Worm (Caenorhabditis elegans) whole organism, L1 larva: ENCODE results near the gene K01D12.8.

Experiments
- C16A3.4 ChIP-seq: fragments of 150-350 bp; optimal IDR thresholded peaks from 2 replicates; lab custom pipeline; 2014; ENCODE audit warnings: missing biosample characterization, missing genetic modification characterization
- C34B4.2 ChIP-seq: sonication (generic microtip); optimal IDR thresholded peaks from 2 replicates; lab custom pipeline; 2017; ENCODE audit warnings: mild to moderate bottlenecking, missing genetic modification characterization, missing compliant biosample characterization
- Y116A8C.19 ChIP-seq: sonication (generic microtip); optimal IDR thresholded peaks from 2 replicates; lab custom pipeline; 2016; ENCODE audit warnings: missing compliant biosample characterization, missing genetic modification characterization, borderline replicate concordance
- alr-1 ChIP-seq: fragments of 200-800 bp; sonication (Bioruptor generic); optimal IDR thresholded peaks from 2 replicates; lab custom pipeline; 2018; ENCODE audit warnings: borderline replicate concordance, mild to moderate bottlenecking, missing genetic modification characterization, missing compliant biosample characterization
- ama-1 ChIP-seq: fragments of 150-350 bp; optimal IDR thresholded peaks from 2 replicates; lab custom pipeline; 2014
- ceh-63 ChIP-seq: fragments of 200-800 bp; sonication (Bioruptor generic); optimal IDR thresholded peaks from 2 replicates; lab custom pipeline; 2018; ENCODE audit warnings: mild to moderate bottlenecking, missing genetic modification characterization, missing compliant biosample characterization
- ceh-8 ChIP-seq: fragments of 200-800 bp; sonication (Bioruptor generic); optimal IDR thresholded peaks from 2 replicates; lab custom pipeline; 2018; ENCODE audit warnings: mild to moderate bottlenecking, missing genetic modification characterization, moderate library complexity, missing compliant biosample characterization
- ceh-82 ChIP-seq, 3 experiments: fragments of 150-350 bp in 1 of 3; sonication (generic microtip) in 2 of 3; optimal IDR thresholded peaks; 2 replicates each; lab custom pipeline; 2014 to 2017; ENCODE audit warnings: missing biosample characterization in 3 of 3, missing genetic modification characterization in 3 of 3
- ceh-88 ChIP-seq: fragments of 200-800 bp; sonication (Bioruptor generic); IDR thresholded peaks from 2 replicates; pipeline ENCODE4 v1.3.6; 2022; ENCODE audit warnings: missing genetic modification characterization, missing compliant biosample characterization
- dsc-1 ChIP-seq: sonication (generic microtip); optimal IDR thresholded peaks from 2 replicates; lab custom pipeline; 2016; ENCODE audit warnings: mild to moderate bottlenecking, missing genetic modification characterization, missing compliant biosample characterization
- efl-3 ChIP-seq: fragments of 200-800 bp; sonication (Bioruptor generic); optimal IDR thresholded peaks from 2 replicates; lab custom pipeline; 2018; ENCODE audit warnings: mild to moderate bottlenecking, missing genetic modification characterization, missing compliant biosample characterization
- egl-13 ChIP-seq: sonication (generic microtip); optimal IDR thresholded peaks from 2 replicates; lab custom pipeline; 2016; ENCODE audit warnings: missing genotype, missing genetic modification reagents, missing genetic modification characterization, missing compliant biosample characterization
- elt-2 ChIP-seq: sonication (generic microtip); optimal IDR thresholded peaks from 2 replicates; lab custom pipeline; 2016; ENCODE audit warnings: missing genetic modification characterization, mild to moderate bottlenecking, inconsistent platforms, missing compliant biosample characterization, missing genetic modification reagents
- elt-3 ChIP-seq, 6 experiments: fragments of 150-350 bp in 1 of 6; sonication (generic microtip); optimal IDR thresholded peaks; 2 replicates each; lab custom pipeline; 2017 to 2018; ENCODE audit warnings: missing biosample characterization in 6 of 6, missing genetic modification characterization in 6 of 6, inconsistent platforms in 1 of 6
- ets-5 ChIP-seq: fragments of 200-800 bp; sonication (Bioruptor generic); IDR thresholded peaks from 2 replicates; pipeline ENCODE4 v1.3.6; 2022; ENCODE audit warnings: missing genetic modification characterization, missing compliant biosample characterization
- hlh-4 ChIP-seq: sonication (generic microtip); optimal IDR thresholded peaks from 2 replicates; lab custom pipeline; 2016; ENCODE audit warnings: mild to moderate bottlenecking, missing genetic modification characterization, missing compliant biosample characterization
- isw-1 ChIP-seq: fragments of 200-800 bp; sonication (Bioruptor generic); IDR thresholded peaks from 2 replicates; pipeline ENCODE4 v1.3.6; 2022; ENCODE audit warnings: missing genetic modification characterization, missing compliant biosample characterization
- jun-1 ChIP-seq: fragments of 150-350 bp; optimal IDR thresholded peaks from 2 replicates; lab custom pipeline; 2014; ENCODE audit warnings: missing biosample characterization, missing genetic modification reagents, missing genetic modification characterization
- lin-13 ChIP-seq: fragments of 150-350 bp; optimal IDR thresholded peaks from 2 replicates; lab custom pipeline; 2014; ENCODE audit warnings: missing biosample characterization, missing genetic modification reagents, missing genetic modification characterization
- lin-15B ChIP-seq: fragments of 150-350 bp; sonication (generic microtip); optimal IDR thresholded peaks from 3 replicates; lab custom pipeline; 2014; ENCODE audit warnings: missing biosample characterization, missing genetic modification characterization
- lin-35 ChIP-seq, 2 experiments: fragments of 150-350 bp; optimal IDR thresholded peaks; 2 replicates each; lab custom pipeline; 2014; ENCODE audit warnings: missing biosample characterization in 2 of 2, missing genetic modification characterization in 2 of 2, missing genetic modification reagents in 2 of 2
- lsy-2 ChIP-seq, 2 experiments: fragments of 150-350 bp; optimal IDR thresholded peaks; 2 replicates each; lab custom pipeline; 2014; ENCODE audit warnings: missing biosample characterization in 2 of 2, missing genetic modification characterization in 2 of 2
- mef-2 ChIP-seq: fragments of 150-350 bp; optimal IDR thresholded peaks from 2 replicates; lab custom pipeline; 2014; ENCODE audit warnings: missing biosample characterization, missing genetic modification characterization
- mep-1 ChIP-seq: fragments of 150-350 bp; optimal IDR thresholded peaks from 2 replicates; lab custom pipeline; 2014; ENCODE audit warnings: missing biosample characterization, missing genetic modification characterization
- nhr-11 ChIP-seq: fragments of 150-350 bp; optimal IDR thresholded peaks from 2 replicates; lab custom pipeline; 2014; ENCODE audit warnings: missing biosample characterization, missing genetic modification characterization
- nhr-12 ChIP-seq: sonication (generic microtip); optimal IDR thresholded peaks from 2 replicates; lab custom pipeline; 2017; ENCODE audit warnings: missing biosample characterization, missing genetic modification characterization
- nhr-19 ChIP-seq: fragments of 200-800 bp; sonication (Bioruptor generic); conservative IDR thresholded peaks from 2 replicates; pipeline ENCODE4 v1.3.6; 2022; ENCODE audit warnings: missing genetic modification characterization, missing compliant biosample characterization
- nhr-20 ChIP-seq: sonication (generic microtip); optimal IDR thresholded peaks from 2 replicates; lab custom pipeline; 2016; ENCODE audit warnings: mild to moderate bottlenecking, missing genetic modification characterization, missing compliant biosample characterization
- nhr-84 ChIP-seq: sonication (generic microtip); optimal IDR thresholded peaks from 2 replicates; lab custom pipeline; 2017; ENCODE audit warnings: missing biosample characterization, missing genetic modification characterization
- pax-3 ChIP-seq: fragments of 200-800 bp; sonication (Bioruptor generic); optimal IDR thresholded peaks from 2 replicates; lab custom pipeline; 2018; ENCODE audit warnings: mild to moderate bottlenecking, missing genetic modification characterization, moderate library complexity, missing compliant biosample characterization
- skn-1 ChIP-seq: fragments of 150-350 bp; optimal IDR thresholded peaks from 2 replicates; lab custom pipeline; 2014; ENCODE audit warnings: missing biosample characterization, missing genetic modification characterization
- snu-23 ChIP-seq: sonication (generic microtip); optimal IDR thresholded peaks from 2 replicates; lab custom pipeline; 2016; ENCODE audit warnings: missing genetic modification characterization, missing compliant biosample characterization
- sox-4 ChIP-seq: sonication (generic microtip); optimal IDR thresholded peaks from 2 replicates; lab custom pipeline; 2016; ENCODE audit warnings: missing genetic modification characterization, missing compliant biosample characterization
- sptf-1 ChIP-seq: fragments of 150-350 bp; optimal IDR thresholded peaks from 2 replicates; lab custom pipeline; 2014; ENCODE audit warnings: missing biosample characterization, missing genetic modification characterization
- sup-37 ChIP-seq: fragments of 200-800 bp; sonication (Bioruptor generic); optimal IDR thresholded peaks from 2 replicates; lab custom pipeline; 2018; ENCODE audit warnings: mild to moderate bottlenecking, missing genetic modification characterization, missing compliant biosample characterization
- swsn-7 ChIP-seq: sonication (generic microtip); optimal IDR thresholded peaks from 2 replicates; lab custom pipeline; 2016; ENCODE audit warnings: missing genetic modification characterization, missing compliant biosample characterization
- unc-130 ChIP-seq: fragments of 150-350 bp; optimal IDR thresholded peaks from 2 replicates; lab custom pipeline; 2017; ENCODE audit warnings: missing biosample characterization, missing genetic modification characterization, inconsistent platforms
- unc-30 ChIP-seq: sonication (generic microtip); optimal IDR thresholded peaks from 2 replicates; lab custom pipeline; 2017; ENCODE audit warnings: missing biosample characterization, missing genetic modification characterization
- vab-15 ChIP-seq: sonication (generic microtip); optimal IDR thresholded peaks from 2 replicates; lab custom pipeline; 2017; ENCODE audit warnings: missing genotype, mild to moderate bottlenecking, missing genetic modification characterization, missing compliant biosample characterization
- xbp-1 ChIP-seq: sonication (generic microtip); optimal IDR thresholded peaks from 2 replicates; lab custom pipeline; 2016; ENCODE audit warnings: missing genetic modification characterization, missing compliant biosample characterization
- zag-1 ChIP-seq: fragments of 150-350 bp; optimal IDR thresholded peaks from 2 replicates; lab custom pipeline; 2014; ENCODE audit warnings: missing biosample characterization, missing genetic modification characterization
- zip-4 ChIP-seq: fragments of 200-800 bp; sonication (Bioruptor generic); optimal IDR thresholded peaks from 2 replicates; lab custom pipeline; 2018; ENCODE audit warnings: mild to moderate bottlenecking, missing genetic modification characterization, moderate library complexity, missing compliant biosample characterization
- ztf-11 ChIP-seq, 2 experiments: sonication (generic microtip); optimal IDR thresholded peaks; 2 replicates each; lab custom pipeline; 2016 to 2017; ENCODE audit warnings: missing genetic modification characterization in 2 of 2, missing biosample characterization in 1 of 2, missing compliant biosample characterization in 1 of 2

The K01D12.8 gene

DNA sequence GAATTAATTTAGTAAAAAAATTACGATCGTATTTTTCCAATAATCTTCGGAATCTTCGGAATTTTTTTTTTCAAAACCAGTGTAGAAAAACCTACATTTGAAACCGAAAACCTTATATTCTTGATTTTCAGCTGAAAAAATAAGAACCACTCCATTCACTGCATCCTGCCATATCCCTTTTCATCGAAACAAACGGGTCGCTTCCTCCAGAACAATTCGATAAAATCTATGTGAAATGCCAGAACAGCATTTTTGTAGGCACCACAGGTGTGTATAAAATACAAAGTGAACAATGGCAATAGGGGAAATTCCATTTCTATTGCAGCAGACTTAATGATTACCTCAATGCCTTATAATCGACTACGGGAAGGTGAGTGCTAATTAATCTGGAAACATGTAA is 25.2 kb upstream of the K01D12.8 start, which contains the start of gene K01D12.1:
TSS of gene K01D12.1 (plus strand) at position 301 of the 400 bp plus-strand sequence.
- TF ChIP-seq efl-3 (GFP tag; lab: Kevin White, UChicago) (no peak), alr-1 (tag; lab: Kevin White, UChicago) (no peak), ceh-63 (no peak), isw-1 (GFP tag; lab: Robert Waterston, UW) (no peak), jun-1 (tag; lab: Kevin White, UChicago) (no peak), swsn-7 (tag; lab: Kevin White, UChicago) (no peak), dsc-1 (tag; lab: Kevin White, UChicago) (no peak), nhr-19 (GFP tag; lab: Robert Waterston, UW) (no peak)

DNA sequence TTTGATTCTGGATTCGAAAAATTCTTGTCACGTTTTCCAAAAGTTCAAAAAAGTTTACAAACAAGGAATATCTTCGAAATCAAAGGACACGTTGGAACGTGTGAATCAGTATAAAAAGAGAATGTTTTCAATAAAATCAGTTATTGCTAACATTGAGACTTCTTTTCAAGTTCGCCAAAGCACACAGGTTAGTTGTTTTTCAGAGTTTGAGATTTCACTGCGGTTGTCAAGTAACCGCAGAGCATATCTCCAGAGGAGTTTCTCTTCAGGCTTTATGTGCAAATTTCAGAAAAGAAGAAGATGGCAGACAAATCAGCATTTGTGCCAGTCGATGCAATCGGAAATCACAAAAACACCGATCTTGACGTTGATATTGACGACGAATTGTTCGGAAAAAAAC is 16.3 kb upstream of the K01D12.8 start, which contains the start of gene K01D12.15:
TSS of gene K01D12.15 (plus strand) at position 301 of the 400 bp plus-strand sequence.
- TF ChIP-seq sox-4 (no peak), ceh-82 (tag; optimal IDR thresholded peaks at IDR 0.05; lab: Kevin White, UChicago) (no peak)

DNA sequence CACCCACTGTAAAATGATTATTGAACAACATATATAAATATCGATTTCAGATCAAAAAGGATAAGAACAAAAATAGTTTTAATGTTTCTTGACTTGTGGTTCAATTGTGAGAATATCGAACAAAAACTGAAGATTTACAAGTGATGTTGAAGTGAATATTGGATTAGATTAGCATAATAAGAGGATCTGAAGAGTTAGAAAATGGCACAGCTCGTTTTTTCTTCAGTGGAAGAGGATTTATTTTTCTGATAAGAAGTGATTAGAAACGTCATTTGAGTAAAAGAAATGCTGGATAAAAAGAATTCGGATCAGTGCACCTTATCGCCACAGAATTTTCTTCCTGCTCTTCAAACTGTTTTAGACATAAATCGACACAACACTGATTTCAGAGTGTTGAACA is 6.8 kb upstream of the K01D12.8 start, which contains the start of gene twk-14:
TSS of gene twk-14 (minus strand) at position 8 of the 400 bp plus-strand sequence.
- no peak for TF ChIP-seq isw-1 (GFP tag; lab: Robert Waterston, UW)
- no peak for TF ChIP-seq ets-5 (GFP tag; lab: Robert Waterston, UW)
- TF ChIP-seq unc-30 (tag; lab: Kevin White, UChicago) = no peak
- TF ChIP-seq lin-15B (tag; lab: Kevin White, UChicago) = no peak
- TF ChIP-seq dsc-1 (tag; lab: Kevin White, UChicago) = peak; percentile 90
- no peak for TF ChIP-seq zag-1 (tag; lab: Kevin White, UChicago)
- TF ChIP-seq pax-3 (tag; lab: Kevin White, UChicago) = peak; percentile 48
- TF ChIP-seq egl-13 = peak; percentile 9
- no peak for TF ChIP-seq efl-3 (GFP tag; lab: Kevin White, UChicago)

DNA sequence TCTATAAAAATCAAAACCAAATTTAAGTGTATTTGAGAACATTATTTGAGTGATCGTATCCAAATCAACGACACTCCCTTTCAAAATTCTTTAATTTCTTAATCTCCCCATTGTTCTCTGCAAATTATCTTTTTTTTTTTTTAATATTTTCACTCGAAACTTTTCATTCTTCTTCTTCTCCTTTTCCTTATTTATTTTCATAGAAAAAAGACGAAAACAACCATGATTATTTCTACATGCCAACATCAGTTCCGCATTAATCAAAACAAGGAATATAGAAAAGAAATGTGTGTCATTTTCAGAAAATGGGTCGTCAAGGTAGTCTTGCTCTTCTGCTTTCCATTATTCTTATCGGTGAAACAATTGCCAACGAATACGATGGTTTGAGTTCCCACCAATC is 4.9 kb upstream of the K01D12.8 start, which contains the start of gene K01D12.5:
TSS of gene K01D12.5 (plus strand) at position 301 of the 400 bp plus-strand sequence.
- TF ChIP-seq ama-1 (lab: Kevin White, UChicago) (no peak), elt-2 (tag; lab: Kevin White, UChicago) (no peak), skn-1 (tag; lab: Kevin White, UChicago) (no peak), vab-15 (tag; lab: Kevin White, UChicago) (no peak), nhr-12 (tag; lab: Kevin White, UChicago) (no peak), C34B4.2 (no peak), dsc-1 (tag; lab: Kevin White, UChicago) (no peak), ceh-82 (tag; optimal IDR thresholded peaks at IDR 0.05; lab: Kevin White, UChicago) (no peak), sup-37 (GFP tag; lab: Kevin White, UChicago) (no peak), egl-13 (no peak), Y116A8C.19 (tag; lab: Kevin White, UChicago) (no peak), sptf-1 (no peak), jun-1 (tag; lab: Kevin White, UChicago) (no peak)

DNA sequence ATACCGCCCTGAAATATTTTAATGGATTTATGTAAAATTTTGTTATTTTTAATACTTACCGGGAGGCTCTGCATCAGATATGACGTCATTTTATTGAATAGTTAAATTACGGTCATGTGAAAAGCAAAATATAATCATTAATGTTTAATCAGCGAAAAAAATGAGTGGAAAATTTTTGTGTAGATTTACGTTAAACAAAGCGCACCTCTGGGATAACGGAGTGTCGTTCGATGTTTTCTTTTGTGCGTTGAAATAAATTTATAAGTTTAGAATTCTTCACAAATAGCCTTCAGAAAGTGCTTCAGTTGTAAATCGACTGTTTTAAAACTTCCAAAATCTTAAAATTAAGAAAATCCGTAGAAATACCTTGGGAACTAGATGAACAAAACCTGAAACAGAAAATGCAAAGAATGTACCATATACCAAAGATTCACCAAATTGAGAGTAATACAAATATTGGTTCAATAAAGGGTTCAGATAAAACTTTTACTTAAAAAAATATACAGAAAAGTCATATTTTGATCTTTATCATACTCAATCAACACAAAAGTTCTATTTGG is 1.7 kb upstream of the K01D12.8 start, which contains the start of the genes K01D12.20 and miga-1:
TSS of gene K01D12.20 (minus strand) at position 138 of the 560 bp plus-strand sequence.
TSS of gene miga-1 (minus strand) at position 183 of the 560 bp plus-strand sequence.
- peak; percentile 22; the same call in 1 of the 2 replicates for TF ChIP-seq nhr-19 (GFP tag; lab: Robert Waterston, UW)
- peak; percentile 26 to 63 for TF ChIP-seq lin-35 (GFP tag; optimal IDR thresholded peaks at IDR 0.05; lab: Kevin White, UChicago)
- TF ChIP-seq mep-1 (tag; lab: Kevin White, UChicago) = peak; percentile 59
- no peak for TF ChIP-seq ceh-8
- no peak for TF ChIP-seq mef-2 (tag; lab: Kevin White, UChicago)
- peak; percentile 32 for TF ChIP-seq xbp-1 (tag; lab: Kevin White, UChicago)
- TF ChIP-seq lin-13 (GFP tag; lab: Kevin White, UChicago) = no peak
- peak; percentile 55 to 62 for TF ChIP-seq lsy-2 (tag; optimal IDR thresholded peaks at IDR 0.05; lab: Kevin White, UChicago)
- TF ChIP-seq zip-4 = no peak
- TF ChIP-seq nhr-20 (tag; lab: Kevin White, UChicago) = peak; percentile 46
- TF ChIP-seq C16A3.4 (tag; lab: Kevin White, UChicago) = peak; percentile 56
- TF ChIP-seq elt-2 (tag; lab: Kevin White, UChicago) = peak; percentile 34
- peak; percentile 28 for TF ChIP-seq lin-15B (tag; lab: Kevin White, UChicago)
- TF ChIP-seq nhr-11 = no peak
- TF ChIP-seq elt-3 (tag; optimal IDR thresholded peaks at IDR 0.05; lab: Kevin White, UChicago) = no peak
- TF ChIP-seq unc-130 = no peak
- peak; percentile 22 for TF ChIP-seq skn-1 (tag; lab: Kevin White, UChicago)
- no peak for TF ChIP-seq nhr-84 (tag; lab: Kevin White, UChicago)
- TF ChIP-seq ceh-88 (GFP tag; lab: Robert Waterston, UW) = no peak
- no peak for TF ChIP-seq hlh-4 (tag; lab: Kevin White, UChicago)
- TF ChIP-seq snu-23 (GFP tag; lab: Kevin White, UChicago) = peak; percentile 57
- no peak for TF ChIP-seq ztf-11 (tag; optimal IDR thresholded peaks at IDR 0.05; lab: Kevin White, UChicago)
- peak; percentile 42 for TF ChIP-seq dsc-1 (tag; lab: Kevin White, UChicago)
